Worm (Caenorhabditis elegans) whole organism, L3 larva: Measurements from ENCODE around the gene gln-2.

ENCODE experiments used
- R02D3.7 ChIP-seq: fragments of 150-350 bp; optimal IDR thresholded peaks from 2 replicates; lab custom pipeline; 2014; ENCODE audit warnings: missing biosample characterization, missing genetic modification characterization
- ZK546.5 ChIP-seq: sonication (generic microtip); optimal IDR thresholded peaks from 2 replicates; lab custom pipeline; 2017; ENCODE audit warnings: missing biosample characterization, missing genetic modification characterization
- ama-1 ChIP-seq: fragments of 150-350 bp; optimal IDR thresholded peaks from 2 replicates; lab custom pipeline; 2018
- ceh-16 ChIP-seq: sonication (generic microtip); optimal IDR thresholded peaks from 2 replicates; lab custom pipeline; 2017; ENCODE audit warnings: missing biosample characterization, missing genetic modification characterization
- ceh-82 ChIP-seq: fragments of 150-350 bp; optimal IDR thresholded peaks from 2 replicates; lab custom pipeline; 2014; ENCODE audit warnings: missing biosample characterization, missing genetic modification characterization
- egl-27 ChIP-seq: sonication (generic microtip); optimal IDR thresholded peaks from 4 replicates; lab custom pipeline; 2017; ENCODE audit warnings: missing biosample characterization, missing genetic modification reagents, missing genetic modification characterization
- egl-5 ChIP-seq: fragments of 150-350 bp; optimal IDR thresholded peaks from 2 replicates; lab custom pipeline; 2017; ENCODE audit warnings: missing biosample characterization, missing genetic modification reagents, missing genetic modification characterization, inconsistent platforms
- elt-1 ChIP-seq: fragments of 150-350 bp; optimal IDR thresholded peaks from 2 replicates; lab custom pipeline; 2014; ENCODE audit warnings: missing biosample characterization, missing genetic modification characterization
- elt-2 ChIP-seq: sonication (generic microtip); optimal IDR thresholded peaks from 2 replicates; lab custom pipeline; 2016; ENCODE audit warnings: missing genetic modification reagents, mild to moderate bottlenecking, missing genetic modification characterization, missing compliant biosample characterization
- elt-3 ChIP-seq, 3 experiments: fragments of 150-350 bp in 1 of 3; sonication (generic microtip) in 2 of 3; optimal IDR thresholded peaks; 2 replicates in 2 of 3; 4 replicates in 1 of 3; lab custom pipeline; 2014 to 2017; ENCODE audit warnings: missing biosample characterization in 3 of 3, missing genetic modification characterization in 3 of 3
- eor-1 ChIP-seq, 2 experiments: fragments of 150-350 bp; optimal IDR thresholded peaks; 2 replicates each; lab custom pipeline; 2014 to 2018; ENCODE audit warnings: missing biosample characterization in 2 of 2, missing genetic modification characterization in 2 of 2
- fkh-10 ChIP-seq: sonication (generic microtip); optimal IDR thresholded peaks from 2 replicates; lab custom pipeline; 2017; ENCODE audit warnings: missing biosample characterization, missing genetic modification reagents, missing genetic modification characterization
- fos-1 ChIP-seq: fragments of 150-350 bp; optimal IDR thresholded peaks from 2 replicates; lab custom pipeline; 2014; ENCODE audit warnings: missing biosample characterization, missing genetic modification characterization
- hmg-11 ChIP-seq: sonication (generic microtip); optimal IDR thresholded peaks from 2 replicates; lab custom pipeline; 2016; ENCODE audit warnings: missing genetic modification characterization, missing compliant biosample characterization
- jun-1 ChIP-seq: fragments of 150-350 bp; optimal IDR thresholded peaks from 2 replicates; lab custom pipeline; 2014; ENCODE audit warnings: missing biosample characterization, missing genetic modification reagents, missing genetic modification characterization
- lin-15B ChIP-seq: fragments of 150-350 bp; optimal IDR thresholded peaks from 2 replicates; lab custom pipeline; 2014; ENCODE audit warnings: missing biosample characterization, missing genetic modification characterization
- lin-39 ChIP-seq: fragments of 150-350 bp; optimal IDR thresholded peaks from 2 replicates; lab custom pipeline; 2018; ENCODE audit warnings: missing biosample characterization, missing genetic modification reagents, missing genetic modification characterization
- lsy-12 ChIP-seq: sonication (generic microtip); optimal IDR thresholded peaks from 2 replicates; lab custom pipeline; 2016; ENCODE audit warnings: mild to moderate bottlenecking, missing genetic modification characterization, missing compliant biosample characterization
- mdl-1 ChIP-seq: fragments of 150-350 bp; optimal IDR thresholded peaks from 2 replicates; lab custom pipeline; 2014; ENCODE audit warnings: missing biosample characterization, missing genetic modification characterization
- mml-1 ChIP-seq: fragments of 150-350 bp; sonication (generic microtip); optimal IDR thresholded peaks from 3 replicates; lab custom pipeline; 2014; ENCODE audit warnings: missing biosample characterization, missing genetic modification characterization
- nhr-11 ChIP-seq: fragments of 150-350 bp; optimal IDR thresholded peaks from 2 replicates; lab custom pipeline; 2014; ENCODE audit warnings: missing biosample characterization, missing genetic modification characterization
- nhr-12 ChIP-seq: fragments of 150-350 bp; optimal IDR thresholded peaks from 2 replicates; lab custom pipeline; 2014; ENCODE audit warnings: missing biosample characterization, missing genetic modification characterization
- nhr-23 ChIP-seq: fragments of 150-350 bp; optimal IDR thresholded peaks from 2 replicates; lab custom pipeline; 2014; ENCODE audit warnings: missing biosample characterization, missing genetic modification reagents, missing genetic modification characterization
- nhr-237 ChIP-seq: fragments of 150-350 bp; optimal IDR thresholded peaks from 2 replicates; lab custom pipeline; 2014; ENCODE audit warnings: missing biosample characterization, missing genetic modification characterization
- nhr-25 ChIP-seq: sonication (generic microtip); optimal IDR thresholded peaks from 2 replicates; lab custom pipeline; 2017; ENCODE audit warnings: missing biosample characterization, missing genetic modification characterization
- nhr-28 ChIP-seq: fragments of 150-350 bp; optimal IDR thresholded peaks from 2 replicates; lab custom pipeline; 2014; ENCODE audit warnings: missing biosample characterization, missing genetic modification characterization
- nhr-43 ChIP-seq: sonication (generic microtip); optimal IDR thresholded peaks from 2 replicates; lab custom pipeline; 2016; ENCODE audit warnings: mild to moderate bottlenecking, missing genetic modification characterization, missing compliant biosample characterization; ENCODE audit not compliant: poor library complexity, severe bottlenecking
- nhr-67 ChIP-seq: fragments of 150-350 bp; optimal IDR thresholded peaks from 2 replicates; lab custom pipeline; 2014; ENCODE audit warnings: missing biosample characterization, missing genetic modification characterization
- nhr-76 ChIP-seq: fragments of 150-350 bp; sonication (generic microtip); optimal IDR thresholded peaks from 5 replicates; lab custom pipeline; 2014; ENCODE audit warnings: missing biosample characterization, missing genetic modification characterization
- nhr-77 ChIP-seq: fragments of 150-350 bp; optimal IDR thresholded peaks from 2 replicates; lab custom pipeline; 2014; ENCODE audit warnings: missing biosample characterization, missing genetic modification characterization
- pqm-1 ChIP-seq: fragments of 150-350 bp; optimal IDR thresholded peaks from 2 replicates; lab custom pipeline; 2017; ENCODE audit warnings: missing biosample characterization, missing genetic modification characterization, inconsistent platforms
- sea-2 ChIP-seq: fragments of 150-350 bp; sonication (generic microtip); optimal IDR thresholded peaks from 4 replicates; lab custom pipeline; 2014; ENCODE audit warnings: missing biosample characterization, missing genetic modification reagents, missing genetic modification characterization
- skn-1 ChIP-seq: fragments of 150-350 bp; optimal IDR thresholded peaks from 2 replicates; lab custom pipeline; 2014; ENCODE audit warnings: missing biosample characterization, missing genetic modification characterization
- snpc-4 ChIP-seq: fragments of 150-350 bp; optimal IDR thresholded peaks from 2 replicates; lab custom pipeline; 2014; ENCODE audit warnings: missing biosample characterization, missing genetic modification characterization
- tbx-2 ChIP-seq: sonication (generic microtip); optimal IDR thresholded peaks from 2 replicates; lab custom pipeline; 2016; ENCODE audit warnings: mild to moderate bottlenecking, missing genetic modification characterization, missing compliant biosample characterization
- zag-1 ChIP-seq: fragments of 150-350 bp; optimal IDR thresholded peaks from 2 replicates; lab custom pipeline; 2014; ENCODE audit warnings: missing biosample characterization, missing genetic modification characterization
- ztf-4 ChIP-seq: fragments of 150-350 bp; optimal IDR thresholded peaks from 2 replicates; lab custom pipeline; 2014; ENCODE audit warnings: missing biosample characterization, missing genetic modification characterization

Gene gln-2

DNA sequence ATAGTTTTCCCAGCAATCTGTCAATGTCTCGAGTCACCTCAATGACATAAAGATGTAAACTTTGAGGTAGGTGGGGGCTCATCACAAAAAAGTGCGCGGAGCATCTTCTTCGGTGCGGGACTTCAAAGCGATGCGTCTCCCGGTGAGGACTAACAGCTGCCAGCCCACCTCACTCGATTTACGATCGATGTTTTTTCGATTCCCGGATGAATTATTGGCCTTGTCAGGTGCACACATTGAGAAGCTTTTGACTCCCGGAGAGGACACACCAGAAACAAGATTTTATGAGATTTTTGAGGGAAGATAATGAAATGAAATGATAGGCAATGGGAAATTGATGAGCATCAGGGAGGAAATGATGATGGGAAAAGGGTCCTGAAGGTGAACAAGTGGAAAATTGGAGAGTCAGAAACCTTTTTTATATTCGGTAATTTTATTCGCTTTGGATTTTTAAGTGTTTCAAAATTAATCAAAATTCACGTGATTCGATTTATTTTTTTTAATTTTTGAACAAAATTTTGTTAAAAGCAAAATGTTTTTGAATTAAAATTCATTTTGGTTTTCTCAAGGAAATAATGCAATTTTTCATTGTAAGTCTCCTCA, 42.3 kb upstream of the gln-2 start, which contains the start of gene C05B5.12:
C05B5.12 (plus strand) TSS at position 553 of the 603 bp plus-strand sequence.
- TF ChIP-seq egl-5 (tag; lab: Kevin White, UChicago) (peak; percentile 38), lin-39 (tag; lab: Kevin White, UChicago) (peak; percentile 5), nhr-237 (tag; lab: Kevin White, UChicago) (no peak), tbx-2 (tag; lab: Kevin White, UChicago) (no peak)

DNA sequence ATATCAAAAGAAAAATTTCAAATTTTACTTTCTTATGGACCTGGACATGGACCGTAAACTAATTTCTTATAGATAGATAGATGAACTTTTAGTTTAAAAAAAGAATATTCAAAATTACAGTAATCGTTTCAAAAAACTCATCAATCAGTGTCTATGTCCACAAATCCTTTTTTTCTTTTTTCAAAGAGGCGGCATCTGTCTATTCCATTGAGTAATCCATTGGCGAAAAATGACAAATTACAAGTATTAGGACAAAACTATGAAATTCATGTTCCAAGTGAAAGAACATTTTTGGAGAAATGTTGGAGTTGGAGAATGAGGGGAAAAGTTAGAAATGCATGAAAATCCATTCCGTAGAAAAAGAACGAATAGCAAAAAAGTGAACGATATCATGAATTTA, 40.9 kb upstream of the gln-2 start:
- TF ChIP-seq sea-2 (GFP tag; lab: Kevin White, UChicago) (no peak), nhr-237 (tag; lab: Kevin White, UChicago) (no peak), ceh-82 (no peak), egl-5 (tag; lab: Kevin White, UChicago) (no peak), lsy-12 (tag; lab: Kevin White, UChicago) (no peak), zag-1 (tag; lab: Kevin White, UChicago) (no peak), ama-1 (lab: Kevin White, UChicago) (no peak), nhr-12 (no peak), pqm-1 (tag; lab: Kevin White, UChicago) (no peak), fkh-10 (GFP tag; lab: Kevin White, UChicago) (no peak), nhr-77 (no peak), R02D3.7 (no peak), lin-39 (tag; lab: Kevin White, UChicago) (no peak), snpc-4 (no peak), nhr-23 (tag; lab: Kevin White, UChicago) (no peak)

DNA sequence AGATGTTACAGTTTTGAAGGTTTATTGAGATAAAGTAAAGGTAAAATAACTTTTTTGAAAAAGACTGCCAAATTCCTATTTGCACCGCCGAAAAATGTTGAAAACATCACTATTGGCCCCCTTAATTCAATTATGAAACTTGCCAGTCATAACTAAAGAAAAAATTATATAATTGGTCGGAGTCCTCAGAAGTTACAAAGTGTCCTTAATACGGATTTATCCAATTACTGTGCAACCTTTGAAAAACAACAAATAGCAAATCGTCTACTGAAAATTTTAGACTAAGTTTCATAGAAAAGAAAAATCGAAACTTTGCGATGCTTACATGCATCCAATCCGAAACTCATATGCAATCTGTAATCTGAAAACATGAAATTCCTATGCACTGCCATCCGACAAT, 40.0 kb upstream of the gln-2 start:
- TF ChIP-seq elt-2 (tag; lab: Kevin White, UChicago) (no peak), lin-15B (tag; lab: Kevin White, UChicago) (no peak), nhr-77 (no peak), zag-1 (tag; lab: Kevin White, UChicago) (no peak), eor-1 (tag; optimal IDR thresholded peaks at IDR 0.05; lab: Kevin White, UChicago) (no peak), fkh-10 (GFP tag; lab: Kevin White, UChicago) (no peak), snpc-4 (no peak), nhr-43 (tag; lab: Kevin White, UChicago) (no peak), mdl-1 (tag; lab: Kevin White, UChicago) (no peak), elt-3 (tag; optimal IDR thresholded peaks at IDR 0.05; lab: Kevin White, UChicago) (no peak), skn-1 (no peak), pqm-1 (tag; lab: Kevin White, UChicago) (no peak), egl-27 (tag; lab: Kevin White, UChicago) (no peak), R02D3.7 (no peak)

DNA sequence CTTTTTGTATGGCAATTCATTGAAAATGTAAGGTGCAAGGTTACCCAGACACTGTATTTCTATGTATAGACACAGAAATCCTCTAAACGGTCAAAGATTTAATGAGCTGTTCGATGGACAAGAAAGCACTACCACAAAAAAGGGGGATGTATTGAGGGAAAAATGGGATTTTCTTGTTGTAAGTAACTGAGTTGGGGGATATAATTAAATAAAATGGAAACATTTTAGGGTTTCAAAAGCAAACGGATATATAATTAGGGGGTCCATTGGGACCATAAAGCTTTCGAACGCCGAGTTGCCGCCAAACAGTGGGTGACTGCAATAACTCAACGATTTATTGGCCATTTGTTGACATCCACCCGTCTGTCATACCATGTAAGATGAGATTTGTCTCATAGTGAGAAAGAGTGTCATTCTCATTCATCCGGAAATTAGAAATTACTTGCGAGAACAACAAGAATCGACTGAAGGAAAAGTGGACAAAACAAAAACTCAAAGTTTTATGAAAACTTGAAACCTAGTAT, 37.6 kb upstream of the gln-2 start:
- peak; percentile 8 for TF ChIP-seq egl-5 (tag; lab: Kevin White, UChicago)
- no peak for TF ChIP-seq jun-1

DNA sequence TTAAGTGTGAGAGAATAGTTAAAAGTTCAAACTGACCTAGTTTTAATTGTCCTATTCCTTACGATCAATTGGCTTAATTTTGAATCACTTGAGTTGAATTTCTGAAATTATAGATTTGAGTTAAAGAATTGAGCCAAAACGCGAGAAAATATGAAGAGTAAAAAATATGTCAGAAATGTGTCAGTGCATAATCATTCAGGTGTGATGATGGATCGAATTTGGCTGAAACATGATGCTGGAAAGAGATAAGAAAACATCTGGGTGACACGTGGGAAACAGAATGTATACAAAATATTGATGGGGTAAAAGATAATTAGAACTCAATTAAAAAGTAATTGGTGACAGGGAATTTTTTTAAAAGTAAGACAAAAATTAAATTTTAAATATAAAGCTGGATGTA, 29.1 kb upstream of the gln-2 start, which contains the start of gene R10E12.2:
R10E12.2 (minus strand) TSS at position 101 of the 400 bp plus-strand sequence.
- no peak for TF ChIP-seq nhr-67 (tag; lab: Kevin White, UChicago)
- no peak for TF ChIP-seq nhr-237 (tag; lab: Kevin White, UChicago)
- no peak for TF ChIP-seq hmg-11 (tag; lab: Kevin White, UChicago)
- TF ChIP-seq nhr-11, result no peak
- no peak for TF ChIP-seq nhr-28 (tag; lab: Kevin White, UChicago)
- no peak for TF ChIP-seq skn-1
- TF ChIP-seq tbx-2 (tag; lab: Kevin White, UChicago), result no peak
- no peak for TF ChIP-seq ZK546.5 (tag; lab: Kevin White, UChicago)
- TF ChIP-seq sea-2 (GFP tag; lab: Kevin White, UChicago), result no peak
- TF ChIP-seq nhr-76 (tag; lab: Kevin White, UChicago), result no peak
- TF ChIP-seq fkh-10 (GFP tag; lab: Kevin White, UChicago), result no peak
- no peak for TF ChIP-seq ceh-16
- no peak for TF ChIP-seq lsy-12 (tag; lab: Kevin White, UChicago)
- no peak for TF ChIP-seq elt-1 (tag; lab: Kevin White, UChicago)
- TF ChIP-seq ama-1 (lab: Kevin White, UChicago), result no peak
- TF ChIP-seq mml-1 (tag; lab: Kevin White, UChicago), result no peak
- no peak for TF ChIP-seq fos-1
- TF ChIP-seq nhr-25 (tag; lab: Kevin White, UChicago), result no peak
- TF ChIP-seq ztf-4 (tag; lab: Kevin White, UChicago), result no peak
- TF ChIP-seq, all 47 proteins: peak for 0
